Worm (Caenorhabditis elegans): ENCODE results near the gene gas-1.

The gas-1 gene

ce11 chrX:15607498-15608019 lies 17.4 kb upstream of the gas-1 start, which contains the start of gene nipi-3:
TSS of gene nipi-3 (plus strand) at chrX:15607969.
- TF ChIP-seq dve-1 (tag; optimal IDR thresholded peaks at IDR 0.05) (peak; percentile 82), odd-2 (tag; optimal IDR thresholded peaks at IDR 0.05) (no peak), eyg-1 (tag; optimal IDR thresholded peaks at IDR 0.05) (no peak), C38D4.7 (GFP tag; optimal IDR thresholded peaks at IDR 0.05) (no peak), ceh-6 (GFP tag; optimal IDR thresholded peaks at IDR 0.05) (no peak), T23F11.4 (GFP tag; optimal IDR thresholded peaks at IDR 0.05) (no peak), hlh-13 (GFP tag; optimal IDR thresholded peaks at IDR 0.05) (no peak), ref-2 (tag; optimal IDR thresholded peaks at IDR 0.05) (peak; percentile 19), elt-2 (tag; optimal IDR thresholded peaks at IDR 0.05) (peak; percentile 54), ets-4 (tag; optimal IDR thresholded peaks at IDR 0.05) (peak; percentile 8), nhr-11 (tag; optimal IDR thresholded peaks at IDR 0.05) (no peak), unc-3 (GFP tag; conservative IDR thresholded peaks at IDR 0.05) (no peak), unc-3 (tag; optimal IDR thresholded peaks at IDR 0.05) (no peak), pha-4 (tag; optimal IDR thresholded peaks at IDR 0.05) (no peak), hlh-6 (tag; optimal IDR thresholded peaks at IDR 0.05) (no peak), ama-1 (optimal IDR thresholded peaks at IDR 0.05) (no peak), ceh-18 (tag; optimal IDR thresholded peaks at IDR 0.05) (peak; percentile 61), F13H6.1 (tag; optimal IDR thresholded peaks at IDR 0.05) (no peak), nfya-1 (tag; optimal IDR thresholded peaks at IDR 0.05) (peak; percentile 60), hlh-30 (tag; optimal IDR thresholded peaks at IDR 0.05; ENCODE audit: insufficient read depth) (peak; percentile 89), unc-55 (GFP tag; optimal IDR thresholded peaks at IDR 0.05) (peak; percentile 96)

ce11 chrX:15606585-15607276 lies 16.5 kb upstream of the gas-1 start, which contains the start of gene rab-14:
TSS of gene rab-14 (minus strand) at chrX:15606635.
- TF ChIP-seq unc-55 (GFP tag; optimal IDR thresholded peaks at IDR 0.05) (peak; percentile 14), ceh-19 (GFP tag; optimal IDR thresholded peaks at IDR 0.05) (no peak), madf-2 (tag; optimal IDR thresholded peaks at IDR 0.05) (no peak), dve-1 (tag; optimal IDR thresholded peaks at IDR 0.05) (no peak), ceh-6 (GFP tag; optimal IDR thresholded peaks at IDR 0.05) (peak; percentile 23), nfya-1 (tag; optimal IDR thresholded peaks at IDR 0.05) (peak; percentile 66), syd-9 (tag; optimal IDR thresholded peaks at IDR 0.05) (no peak), unc-86 (tag; optimal IDR thresholded peaks at IDR 0.05) (no peak), tbx-2 (tag; optimal IDR thresholded peaks at IDR 0.05) (peak; percentile 53), hlh-15 (tag; optimal IDR thresholded peaks at IDR 0.05) (peak; percentile 1), pha-2 (tag; optimal IDR thresholded peaks at IDR 0.05) (no peak), rnt-1 (tag; optimal IDR thresholded peaks at IDR 0.05) (no peak), ceh-22 (tag; optimal IDR thresholded peaks at IDR 0.05) (no peak), ceh-34 (tag; optimal IDR thresholded peaks at IDR 0.05) (peak; percentile 60), hlh-6 (tag; optimal IDR thresholded peaks at IDR 0.05) (peak; percentile 15), C38D4.7 (GFP tag; optimal IDR thresholded peaks at IDR 0.05) (no peak), unc-42 (tag; optimal IDR thresholded peaks at IDR 0.05) (peak; percentile 25), Y22D7AL.16 (tag; optimal IDR thresholded peaks at IDR 0.05) (no peak), nhr-11 (tag; optimal IDR thresholded peaks at IDR 0.05) (no peak), zip-5 (tag; optimal IDR thresholded peaks at IDR 0.05) (no peak), hlh-30 (tag; optimal IDR thresholded peaks at IDR 0.05; ENCODE audit: insufficient read depth) (peak; percentile 88), ceh-24 (tag; optimal IDR thresholded peaks at IDR 0.05) (no peak), unc-3 (GFP tag; conservative IDR thresholded peaks at IDR 0.05) (0 out of 2 replicates have a peak, but pooled peaks have one; percentile 23), unc-3 (tag; optimal IDR thresholded peaks at IDR 0.05) (no peak), npax-4 (tag; optimal IDR thresholded peaks at IDR 0.05) (no peak), fkh-6 (tag; optimal IDR thresholded peaks at IDR 0.05) (peak; percentile 8), ztf-16 (tag; optimal IDR thresholded peaks at IDR 0.05) (no peak), pros-1 (tag; optimal IDR thresholded peaks at IDR 0.05) (peak; percentile 13), pqm-1 (tag; optimal IDR thresholded peaks at IDR 0.05) (no peak), sox-4 (tag; optimal IDR thresholded peaks at IDR 0.05) (no peak), K09A11.1 (tag; optimal IDR thresholded peaks at IDR 0.05; ENCODE audit: insufficient read depth) (peak; percentile 59), hlh-13 (GFP tag; optimal IDR thresholded peaks at IDR 0.05) (no peak), K02D7.2 (tag; optimal IDR thresholded peaks at IDR 0.05) (no peak), sdc-2 (tag; optimal IDR thresholded peaks at IDR 0.05) (peak; percentile 60), ceh-9 (tag; optimal IDR thresholded peaks at IDR 0.05) (no peak), ceh-31 (tag; optimal IDR thresholded peaks at IDR 0.05) (peak; percentile 80), pha-4 (tag; optimal IDR thresholded peaks at IDR 0.05) (no peak), mec-3 (tag; optimal IDR thresholded peaks at IDR 0.05; ENCODE audit: borderline replicate concordance) (no peak), ceh-14 (tag; optimal IDR thresholded peaks at IDR 0.05) (peak; percentile 14)
